Fruit fly (Drosophila melanogaster): ENCODE results near the gene Fer1.

The Fer1 gene

DNA sequence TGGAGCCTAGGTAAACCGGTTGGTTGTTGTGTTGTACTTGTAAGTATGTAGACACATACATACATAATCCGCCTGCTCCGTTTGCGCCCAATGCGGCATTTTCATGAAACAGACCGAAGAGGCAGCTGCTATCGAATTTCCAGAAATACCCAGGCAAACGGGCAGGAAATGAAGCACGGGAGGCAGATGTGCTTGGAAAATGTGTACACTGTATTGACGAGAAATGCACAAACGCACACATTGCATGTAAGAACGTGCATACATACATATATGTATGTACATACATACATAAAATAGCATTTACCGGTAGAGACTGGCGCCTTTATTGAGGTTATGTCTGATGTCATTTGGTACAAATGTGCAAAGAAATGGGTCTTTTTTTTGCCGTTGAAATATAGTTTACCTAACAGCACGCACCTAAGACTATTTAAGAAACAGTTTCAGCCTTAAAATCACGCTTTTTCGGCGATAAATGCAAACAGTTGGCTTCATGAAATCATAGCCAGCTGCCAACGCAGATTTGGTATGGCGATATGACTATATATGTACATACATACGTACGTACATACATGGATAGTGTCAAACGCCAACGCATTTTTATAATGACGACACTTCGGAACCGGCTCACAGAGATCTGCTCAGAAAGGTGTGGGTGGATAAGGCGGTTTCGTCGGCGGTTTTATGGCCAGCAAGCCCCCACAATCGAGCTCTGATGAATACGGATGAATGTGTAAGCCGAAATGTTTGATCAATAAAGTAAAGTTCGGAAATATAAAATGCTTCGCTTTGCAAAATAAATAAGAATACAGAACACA lies 46.3 kb upstream of the Fer1 start (continued):
- TF ChIP-seq CG2116 (GFP tag; optimal IDR thresholded peaks at IDR 0.05): peak; percentile 17
- peak; percentile 53; the same call in 1 of the 3 replicates for TF ChIP-seq ci (GFP tag; IDR thresholded peaks at IDR 0.05)
- peak in 1 of 3 experiments; percentile 32 for TF ChIP-seq lola (GFP tag; optimal IDR thresholded peaks at IDR 0.05)
- TF ChIP-seq org-1 (GFP tag; optimal IDR thresholded peaks at IDR 0.05): no peak
- TF ChIP-seq nerfin-1 (tag; optimal IDR thresholded peaks at IDR 0.05): peak; percentile 67
- no peak for TF ChIP-seq run (tag; optimal IDR thresholded peaks at IDR 0.05)
- TF ChIP-seq CG2199 (GFP tag; IDR thresholded peaks at IDR 0.05): peak; percentile 77; the same call in 2 of the 3 replicates
- TF ChIP-seq da (GFP tag; optimal IDR thresholded peaks at IDR 0.05): peak; percentile 53
- no peak for TF ChIP-seq zfh2 (GFP tag; optimal IDR thresholded peaks at IDR 0.05)
- peak; percentile 15 for TF ChIP-seq tap (tag; optimal IDR thresholded peaks at IDR 0.05)
- peak; percentile 70 for TF ChIP-seq grn (GFP tag; optimal IDR thresholded peaks at IDR 0.05)
- TF ChIP-seq jigr1 (GFP tag; IDR thresholded peaks at IDR 0.05): no peak
- 0 out of 2 replicates have a peak, but pooled peaks have one; percentile 11 for TF ChIP-seq CG14014 (GFP tag; IDR thresholded peaks at IDR 0.05)
- no peak for TF ChIP-seq ERR (GFP tag; optimal IDR thresholded peaks at IDR 0.05)
- TF ChIP-seq chm (GFP tag; IDR thresholded peaks at IDR 0.05): peak; percentile 45; the same call in 1 of the 2 replicates
- peak; percentile 42; the same call in 1 of the 2 replicates for TF ChIP-seq CG4360 (GFP tag; IDR thresholded peaks at IDR 0.05)
- TF ChIP-seq D (optimal IDR thresholded peaks at IDR 0.05): peak; percentile 93
- TF ChIP-seq D (GFP tag; optimal IDR thresholded peaks at IDR 0.05): no peak
- peak; percentile 36; the same call in 1 of the 2 replicates for TF ChIP-seq bbx (GFP tag; IDR thresholded peaks at IDR 0.05; ENCODE audit: partially characterized antibody)
- TF ChIP-seq CG30020 (tag; optimal IDR thresholded peaks at IDR 0.05): peak; percentile 67
- TF ChIP-seq tx (GFP tag; optimal IDR thresholded peaks at IDR 0.05): peak; percentile 31
- TF ChIP-seq Lim3 (GFP tag; IDR thresholded peaks at IDR 0.05): no peak
- TF ChIP-seq CG10979 (tag; optimal IDR thresholded peaks at IDR 0.05): no peak
- TF ChIP-seq rib (GFP tag; IDR thresholded peaks at IDR 0.05): peak; percentile 46; the same call in 1 of the 2 replicates
- TF ChIP-seq amos (GFP tag; IDR thresholded peaks at IDR 0.05; ENCODE audit: partially characterized antibody): 0 out of 2 replicates have a peak, but pooled peaks have one; percentile 11
- TF ChIP-seq CG13894 (tag; optimal IDR thresholded peaks at IDR 0.05): peak; percentile 74
- peak; percentile 81 for TF ChIP-seq twi (tag; optimal IDR thresholded peaks at IDR 0.05)
- peak; percentile 79 for TF ChIP-seq ac (GFP tag; optimal IDR thresholded peaks at IDR 0.05)
- TF ChIP-seq CG34224 (GFP tag; IDR thresholded peaks at IDR 0.05; ENCODE audit: partially characterized antibody): peak; percentile 40; the same call in 1 of the 3 replicates
- TF ChIP-seq caup (GFP tag; optimal IDR thresholded peaks at IDR 0.05; ENCODE audit: severe bottlenecking): peak; percentile 3
- no peak for TF ChIP-seq CG1603 (tag; optimal IDR thresholded peaks at IDR 0.05)
- TF ChIP-seq bigmax (GFP tag; optimal IDR thresholded peaks at IDR 0.05): peak; percentile 97
- no peak for TF ChIP-seq tna (GFP tag; IDR thresholded peaks at IDR 0.05; ENCODE audit: partially characterized antibody)
- peak; percentile 78 for TF ChIP-seq sens (GFP tag)
- peak; percentile 61 for TF ChIP-seq HLHmδ (GFP tag; optimal IDR thresholded peaks at IDR 0.05)
- TF ChIP-seq BtbVII (GFP tag; optimal IDR thresholded peaks at IDR 0.05): peak; percentile 17
- TF ChIP-seq CG11247 (GFP tag; IDR thresholded peaks at IDR 0.05): no peak
- TF ChIP-seq jumu (GFP tag; optimal IDR thresholded peaks at IDR 0.05): no peak
- TF ChIP-seq HmgZ (tag; optimal IDR thresholded peaks at IDR 0.05): no peak
- peak; percentile 3 for TF ChIP-seq dm (GFP tag; optimal IDR thresholded peaks at IDR 0.05)
- TF ChIP-seq Dip2 (GFP tag; IDR thresholded peaks at IDR 0.05): no peak
- peak; percentile 27 for TF ChIP-seq CG17829 (tag; optimal IDR thresholded peaks at IDR 0.05)
- peak; percentile 19 for TF ChIP-seq MESR4 (GFP tag; optimal IDR thresholded peaks at IDR 0.05)
- no peak for TF ChIP-seq CG8388 (GFP tag; optimal IDR thresholded peaks at IDR 0.05)
- TF ChIP-seq CG12155 (GFP tag; optimal IDR thresholded peaks at IDR 0.05): no peak
- peak; percentile 34 for TF ChIP-seq sd (tag; optimal IDR thresholded peaks at IDR 0.05)
- TF ChIP-seq eve (GFP tag; optimal IDR thresholded peaks at IDR 0.05): no peak
- no peak for TF ChIP-seq en (GFP tag; optimal IDR thresholded peaks at IDR 0.05)

Measured in whole organism, embryonic.